Worm (Caenorhabditis elegans) whole organism, late embryonic: ENCODE data around the gene smf-2.

Source experiments
- C08G9.2 ChIP-seq: sonication (generic microtip); optimal IDR thresholded peaks from 2 replicates; lab custom pipeline; 2016; ENCODE audit warnings: mild to moderate bottlenecking, missing genetic modification characterization, moderate library complexity, missing compliant biosample characterization
- C38D4.7 ChIP-seq: fragments of 200-800 bp; sonication (Bioruptor generic); optimal IDR thresholded peaks from 2 replicates; lab custom pipeline; 2018; ENCODE audit warnings: mild to moderate bottlenecking, missing genetic modification characterization, moderate library complexity, missing compliant biosample characterization
- F13H6.1 ChIP-seq: sonication (generic microtip); optimal IDR thresholded peaks from 2 replicates; lab custom pipeline; 2016; ENCODE audit warnings: missing genetic modification characterization, missing compliant biosample characterization
- K02D7.2 ChIP-seq: sonication (generic microtip); optimal IDR thresholded peaks from 2 replicates; lab custom pipeline; 2017; ENCODE audit warnings: mild to moderate bottlenecking, missing genetic modification characterization, missing compliant biosample characterization
- K09A11.1 ChIP-seq: sonication (generic microtip); optimal IDR thresholded peaks from 2 replicates; lab custom pipeline; 2017; ENCODE audit warnings: antibody characterized with exemption, mild to moderate bottlenecking, missing genetic modification characterization, missing compliant biosample characterization; ENCODE audit not compliant: insufficient read depth
- T23F11.4 ChIP-seq: fragments of 200-800 bp; sonication (Bioruptor generic); optimal IDR thresholded peaks from 2 replicates; lab custom pipeline; 2018; ENCODE audit warnings: mild to moderate bottlenecking, missing genetic modification characterization, missing compliant biosample characterization
- Y22D7AL.16 ChIP-seq: sonication (generic microtip); optimal IDR thresholded peaks from 2 replicates; lab custom pipeline; 2016; ENCODE audit warnings: missing genetic modification characterization, missing compliant biosample characterization
- ama-1 ChIP-seq: fragments of 150-350 bp; optimal IDR thresholded peaks from 2 replicates; lab custom pipeline; 2014
- ceh-14 ChIP-seq: sonication (generic microtip); optimal IDR thresholded peaks from 2 replicates; lab custom pipeline; 2016; ENCODE audit warnings: missing genotype, missing genetic modification characterization, missing compliant biosample characterization
- ceh-18 ChIP-seq: sonication (generic microtip); optimal IDR thresholded peaks from 2 replicates; lab custom pipeline; 2016; ENCODE audit warnings: missing genetic modification characterization, missing compliant biosample characterization
- ceh-19 ChIP-seq: fragments of 200-800 bp; sonication (Bioruptor generic); optimal IDR thresholded peaks from 2 replicates; lab custom pipeline; 2018; ENCODE audit warnings: mild to moderate bottlenecking, missing genetic modification characterization, missing compliant biosample characterization
- ceh-22 ChIP-seq: sonication (generic microtip); optimal IDR thresholded peaks from 2 replicates; lab custom pipeline; 2017; ENCODE audit warnings: missing biosample characterization, missing genetic modification characterization
- ceh-24 ChIP-seq: sonication (generic microtip); optimal IDR thresholded peaks from 2 replicates; lab custom pipeline; 2016; ENCODE audit warnings: mild to moderate bottlenecking, missing genetic modification characterization, missing compliant biosample characterization
- ceh-30 ChIP-seq: fragments of 150-350 bp; optimal IDR thresholded peaks from 2 replicates; lab custom pipeline; 2014; ENCODE audit warnings: missing biosample characterization, missing genetic modification characterization
- ceh-31 ChIP-seq: sonication (generic microtip); optimal IDR thresholded peaks from 2 replicates; lab custom pipeline; 2016; ENCODE audit warnings: missing genetic modification characterization, missing compliant biosample characterization
- ceh-34 ChIP-seq: sonication (generic microtip); optimal IDR thresholded peaks from 2 replicates; lab custom pipeline; 2016; ENCODE audit warnings: mild to moderate bottlenecking, missing genetic modification characterization, missing compliant biosample characterization
- ceh-45 ChIP-seq: fragments of 200-800 bp; sonication (Bioruptor generic); IDR thresholded peaks from 2 replicates; pipeline ENCODE4 v1.3.6; 2022; ENCODE audit warnings: missing genetic modification reagents, missing genetic modification characterization, missing compliant biosample characterization
- ceh-48 ChIP-seq: sonication (generic microtip); optimal IDR thresholded peaks from 2 replicates; lab custom pipeline; 2016; ENCODE audit warnings: missing genetic modification characterization, inconsistent platforms, missing compliant biosample characterization
- ceh-9 ChIP-seq: sonication (generic microtip); optimal IDR thresholded peaks from 2 replicates; lab custom pipeline; 2016; ENCODE audit warnings: mild to moderate bottlenecking, missing genetic modification characterization, inconsistent platforms, missing compliant biosample characterization
- dmd-4 ChIP-seq: sonication (generic microtip); optimal IDR thresholded peaks from 2 replicates; lab custom pipeline; 2016; ENCODE audit warnings: borderline replicate concordance, missing genetic modification characterization, missing compliant biosample characterization
- elt-2 ChIP-seq: sonication (generic microtip); optimal IDR thresholded peaks from 2 replicates; lab custom pipeline; 2016; ENCODE audit warnings: missing genetic modification reagents, missing genetic modification characterization, missing compliant biosample characterization
- elt-4 ChIP-seq: sonication (generic microtip); optimal IDR thresholded peaks from 2 replicates; lab custom pipeline; 2016; ENCODE audit warnings: missing genetic modification characterization, missing compliant biosample characterization
- ets-4 ChIP-seq: sonication (generic microtip); optimal IDR thresholded peaks from 2 replicates; lab custom pipeline; 2016; ENCODE audit warnings: missing genetic modification characterization, missing compliant biosample characterization
- fax-1 ChIP-seq: sonication (generic microtip); optimal IDR thresholded peaks from 2 replicates; lab custom pipeline; 2016; ENCODE audit warnings: missing genotype, missing genetic modification characterization, missing compliant biosample characterization
- fkh-6 ChIP-seq: sonication (generic microtip); optimal IDR thresholded peaks from 2 replicates; lab custom pipeline; 2016; ENCODE audit warnings: missing genetic modification characterization, missing compliant biosample characterization
- hlh-30 ChIP-seq: sonication (generic microtip); optimal IDR thresholded peaks from 2 replicates; lab custom pipeline; 2017; ENCODE audit warnings: antibody characterized with exemption, missing genetic modification characterization, missing compliant biosample characterization; ENCODE audit not compliant: insufficient read depth
- lim-6 ChIP-seq: sonication (generic microtip); optimal IDR thresholded peaks from 2 replicates; lab custom pipeline; 2016; ENCODE audit warnings: missing genetic modification characterization, missing compliant biosample characterization
- lin-11 ChIP-seq: fragments of 200-800 bp; sonication (Bioruptor generic); optimal IDR thresholded peaks from 2 replicates; lab custom pipeline; 2018; ENCODE audit warnings: mild to moderate bottlenecking, missing genetic modification characterization, missing compliant biosample characterization
- madf-2 ChIP-seq: sonication (generic microtip); optimal IDR thresholded peaks from 2 replicates; lab custom pipeline; 2017; ENCODE audit warnings: missing genetic modification characterization, missing compliant biosample characterization
- mec-3 ChIP-seq: sonication (generic microtip); optimal IDR thresholded peaks from 2 replicates; lab custom pipeline; 2016; ENCODE audit warnings: borderline replicate concordance, missing genetic modification characterization, missing compliant biosample characterization
- odd-2 ChIP-seq: sonication (generic microtip); optimal IDR thresholded peaks from 2 replicates; lab custom pipeline; 2017; ENCODE audit warnings: antibody characterized with exemption, mild to moderate bottlenecking, missing genetic modification characterization, missing compliant biosample characterization
- pag-3 ChIP-seq: sonication (generic microtip); optimal IDR thresholded peaks from 2 replicates; lab custom pipeline; 2016; ENCODE audit warnings: missing compliant biosample characterization, missing genetic modification characterization, borderline replicate concordance
- pat-9 ChIP-seq: fragments of 200-800 bp; sonication (Bioruptor generic); optimal IDR thresholded peaks from 2 replicates; lab custom pipeline; 2018; ENCODE audit warnings: mild to moderate bottlenecking, missing genetic modification characterization, moderate library complexity, missing compliant biosample characterization
- pax-1 ChIP-seq: fragments of 150-350 bp; optimal IDR thresholded peaks from 2 replicates; lab custom pipeline; 2014; ENCODE audit warnings: missing biosample characterization, missing genetic modification characterization
- pqm-1 ChIP-seq: sonication (generic microtip); optimal IDR thresholded peaks from 2 replicates; lab custom pipeline; 2016; ENCODE audit warnings: missing genetic modification characterization, missing compliant biosample characterization
- pros-1 ChIP-seq: fragments of 150-350 bp; optimal IDR thresholded peaks from 2 replicates; lab custom pipeline; 2014; ENCODE audit warnings: missing biosample characterization, missing genetic modification reagents, missing genetic modification characterization
- ref-2 ChIP-seq: sonication (generic microtip); optimal IDR thresholded peaks from 2 replicates; lab custom pipeline; 2016; ENCODE audit warnings: missing genetic modification characterization, missing compliant biosample characterization
- sdc-2 ChIP-seq: sonication (generic microtip); optimal IDR thresholded peaks from 2 replicates; lab custom pipeline; 2016; ENCODE audit warnings: missing genotype, missing genetic modification characterization, missing compliant biosample characterization
- sox-2 ChIP-seq: fragments of 200-800 bp; sonication (Bioruptor generic); IDR thresholded peaks from 2 replicates; pipeline ENCODE4 v1.3.6; 2022; ENCODE audit warnings: missing genetic modification reagents, missing genetic modification characterization, missing compliant biosample characterization
- sox-4 ChIP-seq: sonication (generic microtip); optimal IDR thresholded peaks from 2 replicates; lab custom pipeline; 2017; ENCODE audit warnings: mild to moderate bottlenecking, missing genetic modification characterization, inconsistent platforms, missing compliant biosample characterization
- syd-9 ChIP-seq: sonication (generic microtip); optimal IDR thresholded peaks from 2 replicates; lab custom pipeline; 2016; ENCODE audit warnings: mild to moderate bottlenecking, missing genetic modification characterization, moderate library complexity, missing compliant biosample characterization
- tbx-2 ChIP-seq: sonication (generic microtip); optimal IDR thresholded peaks from 2 replicates; lab custom pipeline; 2016; ENCODE audit warnings: missing genetic modification characterization, missing compliant biosample characterization
- unc-3 ChIP-seq, 2 experiments: fragments of 200-800 bp in 1 of 2; sonication (Bioruptor generic) in 1 of 2; sonication (generic microtip) in 1 of 2; conservative IDR thresholded peaks in 1 of 2; optimal IDR thresholded peaks in 1 of 2; 2 replicates each; pipeline versions ENCODE4 v1.3.6 to Lab custom; 2016 to 2022; ENCODE audit warnings: missing compliant biosample characterization in 2 of 2, missing genetic modification characterization in 2 of 2, missing genetic modification reagents in 1 of 2
- unc-55 ChIP-seq: sonication (generic microtip); optimal IDR thresholded peaks from 2 replicates; lab custom pipeline; 2017; ENCODE audit warnings: missing biosample characterization, missing genetic modification reagents, missing genetic modification characterization
- unc-86 ChIP-seq: sonication (generic microtip); optimal IDR thresholded peaks from 2 replicates; lab custom pipeline; 2016; ENCODE audit warnings: missing genetic modification characterization, missing compliant biosample characterization

The smf-2 gene

DNA sequence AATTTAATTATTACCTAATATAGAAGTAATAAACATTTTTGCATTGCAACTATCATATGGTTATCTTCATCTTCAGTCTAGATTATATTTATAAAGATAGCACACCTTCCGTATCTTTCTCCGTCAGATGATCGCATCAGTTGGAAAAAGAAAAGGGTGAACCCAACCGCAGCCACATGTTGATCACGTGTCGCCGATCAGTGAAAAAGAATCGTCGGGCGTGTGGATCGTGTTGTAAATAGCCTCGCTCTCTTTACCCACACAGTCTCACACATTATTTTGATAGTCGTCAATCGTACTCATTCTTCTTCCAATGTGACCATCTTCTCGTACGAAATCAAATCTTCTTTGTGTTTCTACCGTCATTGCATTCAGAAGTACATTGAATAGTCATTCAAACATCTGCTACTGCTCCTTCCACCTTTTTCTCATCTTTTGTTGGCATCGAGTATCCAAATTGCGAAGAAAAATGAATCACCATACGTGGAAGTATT is 25.4 kb upstream of the smf-2 start (continued):
- TF ChIP-seq ceh-45: no peak
- no peak for TF ChIP-seq ceh-48 (tag; lab: Kevin White, UChicago)
- TF ChIP-seq ceh-22 (tag; lab: Kevin White, UChicago): no peak
- TF ChIP-seq sox-2 (GFP tag; lab: Robert Waterston, UW): no peak
- no peak for TF ChIP-seq odd-2 (tag; lab: Kevin White, UChicago)
- no peak for TF ChIP-seq madf-2 (tag; lab: Kevin White, UChicago)
- no peak for TF ChIP-seq syd-9 (tag; lab: Kevin White, UChicago)
- peak; percentile 32 for TF ChIP-seq tbx-2 (tag; lab: Kevin White, UChicago)
- no peak for TF ChIP-seq pag-3 (tag; lab: Kevin White, UChicago)
- TF ChIP-seq pat-9 (tag; lab: Kevin White, UChicago): no peak

DNA sequence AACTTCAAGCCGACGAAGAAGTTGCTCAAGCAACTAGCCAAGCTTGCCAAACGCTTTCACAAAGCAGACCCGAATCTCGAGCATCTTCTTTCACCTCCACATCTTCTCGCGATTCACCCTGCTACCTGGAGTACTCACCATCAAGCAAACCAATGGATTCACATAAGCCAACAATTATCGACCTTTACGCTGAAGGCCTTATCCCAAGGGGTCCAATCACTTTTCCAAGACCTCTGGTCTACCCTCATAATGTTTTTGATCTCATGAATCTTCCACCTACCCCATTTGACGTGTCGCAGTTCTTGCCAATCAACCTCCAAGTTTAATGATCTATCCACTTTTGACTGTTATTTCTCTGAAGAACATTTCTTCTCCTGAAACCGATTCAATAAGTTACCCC is 24.8 kb upstream of the smf-2 start:
- TF ChIP-seq lin-11 (tag; lab: Kevin White, UChicago) (no peak), unc-3 (GFP tag; conservative IDR thresholded peaks at IDR 0.05; lab: Robert Waterston, UW) (no peak), unc-3 (tag; optimal IDR thresholded peaks at IDR 0.05; lab: Kevin White, UChicago) (no peak), ceh-14 (no peak), ceh-45 (no peak), T23F11.4 (GFP tag; lab: Kevin White, UChicago) (no peak), odd-2 (tag; lab: Kevin White, UChicago) (no peak), ceh-19 (GFP tag; lab: Kevin White, UChicago) (no peak), ceh-48 (tag; lab: Kevin White, UChicago) (no peak), sdc-2 (tag; lab: Kevin White, UChicago) (no peak), K02D7.2 (tag; lab: Kevin White, UChicago) (no peak), ceh-31 (no peak), elt-2 (tag; lab: Kevin White, UChicago) (no peak)
- TF ChIP-seq, all 69 proteins: peak for 0

DNA sequence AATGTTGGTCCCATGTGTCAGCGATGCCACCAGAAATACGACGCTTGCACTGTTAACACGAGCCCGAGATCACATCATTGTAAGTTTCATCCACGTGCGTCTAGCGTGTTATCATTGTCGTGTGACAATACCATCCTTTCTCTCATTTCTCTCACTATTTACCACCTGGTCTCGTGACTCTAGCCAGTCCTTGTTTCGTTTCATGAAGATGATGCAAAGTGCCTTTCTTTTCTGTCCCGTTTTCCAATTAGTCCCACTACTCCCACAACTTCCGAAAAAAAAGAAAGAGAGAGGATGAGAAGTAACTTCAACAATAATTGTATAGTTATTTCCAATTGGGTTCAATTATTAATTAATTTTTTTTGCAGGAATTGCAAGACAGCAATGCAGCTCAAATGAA is 24.4 kb upstream of the smf-2 start:
- no peak for TF ChIP-seq mec-3 (tag; lab: Kevin White, UChicago)
- no peak for TF ChIP-seq ceh-19 (GFP tag; lab: Kevin White, UChicago)
- no peak for TF ChIP-seq unc-3 (GFP tag; conservative IDR thresholded peaks at IDR 0.05; lab: Robert Waterston, UW)
- no peak for TF ChIP-seq unc-3 (tag; optimal IDR thresholded peaks at IDR 0.05; lab: Kevin White, UChicago)
- TF ChIP-seq fax-1 (tag; lab: Kevin White, UChicago): no peak
- no peak for TF ChIP-seq fkh-6 (tag; lab: Kevin White, UChicago)
- peak; percentile 23 for TF ChIP-seq ceh-18 (tag; lab: Kevin White, UChicago)
- TF ChIP-seq hlh-30: peak; percentile 78
- TF ChIP-seq ceh-31: peak; percentile 7
- TF ChIP-seq unc-55 (GFP tag; lab: Kevin White, UChicago): no peak
- no peak for TF ChIP-seq ama-1
- no peak for TF ChIP-seq ceh-30 (tag; lab: Kevin White, UChicago)
- no peak for TF ChIP-seq ceh-24 (tag; lab: Kevin White, UChicago)

DNA sequence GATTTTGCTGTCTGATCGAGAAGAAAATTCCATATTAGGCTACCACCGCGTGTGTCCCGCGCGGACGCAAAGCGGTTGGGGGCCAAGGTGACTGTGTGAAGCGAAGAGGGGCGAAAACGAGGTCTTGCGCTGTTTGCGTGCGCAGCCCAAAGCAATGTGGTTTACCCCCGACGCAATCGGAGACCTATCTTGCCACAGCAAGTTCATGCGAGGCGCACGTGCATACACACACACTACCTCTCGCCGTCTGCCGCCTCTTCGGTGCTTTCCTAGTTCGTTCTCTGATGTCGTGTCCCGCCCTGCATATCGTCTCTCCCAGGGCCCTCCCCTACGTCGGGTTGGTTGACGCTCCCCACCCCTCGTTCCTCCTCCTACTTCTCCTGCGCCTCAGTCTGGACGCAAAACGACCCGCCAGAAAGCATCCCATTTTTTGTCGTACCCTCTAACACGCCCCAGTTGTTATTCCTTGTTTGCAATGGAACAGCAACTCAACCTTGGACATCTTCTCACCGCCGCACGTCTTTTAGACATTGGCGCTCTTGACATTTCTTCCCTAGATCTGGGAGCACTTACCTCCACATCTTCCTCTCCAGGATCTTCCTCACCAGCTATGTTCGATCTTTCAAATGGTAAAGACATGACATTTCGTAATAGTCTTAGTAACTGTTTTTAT is 23.7 kb upstream of the smf-2 start, which contains the start of gene mdl-1:
TSS of gene mdl-1 (plus strand) at position 341 of the 673 bp plus-strand sequence.
- TF ChIP-seq lim-6 (tag; lab: Kevin White, UChicago): no peak
- TF ChIP-seq ceh-34 (tag; lab: Kevin White, UChicago): peak; percentile 96
- TF ChIP-seq K02D7.2 (tag; lab: Kevin White, UChicago): no peak
- no peak for TF ChIP-seq sox-4
- TF ChIP-seq ets-4: peak; percentile 58
- TF ChIP-seq ceh-9 (tag; lab: Kevin White, UChicago): no peak
- peak; percentile 82 for TF ChIP-seq ref-2 (tag; lab: Kevin White, UChicago)
- no peak for TF ChIP-seq Y22D7AL.16 (tag; lab: Kevin White, UChicago)
- TF ChIP-seq dmd-4 (tag; lab: Kevin White, UChicago): no peak
- peak; percentile 23 for TF ChIP-seq C38D4.7 (GFP tag; lab: Kevin White, UChicago)
- peak; percentile 54 for TF ChIP-seq F13H6.1 (tag; lab: Kevin White, UChicago)
- peak; percentile 33 for TF ChIP-seq C08G9.2 (tag; lab: Kevin White, UChicago)
- no peak for TF ChIP-seq unc-86 (tag; lab: Kevin White, UChicago)
- no peak for TF ChIP-seq pqm-1 (tag; lab: Kevin White, UChicago)
- peak; percentile 65 for TF ChIP-seq pros-1 (tag; lab: Kevin White, UChicago)
- peak; percentile 74 for TF ChIP-seq elt-2 (tag; lab: Kevin White, UChicago)
- TF ChIP-seq odd-2 (tag; lab: Kevin White, UChicago): no peak
- TF ChIP-seq K09A11.1 (tag; lab: Kevin White, UChicago): peak; percentile 45
- peak; percentile 63 for TF ChIP-seq sdc-2 (tag; lab: Kevin White, UChicago)
- TF ChIP-seq elt-4 (tag; lab: Kevin White, UChicago): no peak
- peak; percentile 3 for TF ChIP-seq pax-1 (tag; lab: Kevin White, UChicago)
